Worm (Caenorhabditis elegans) whole organism, midembryonic: ENCODE measurements around the gene F59E11.5.

Experiments
- T22C8.4 ChIP-seq: fragments of 200-800 bp; sonication (Bioruptor generic); IDR thresholded peaks from 2 replicates; pipeline ENCODE4 v1.3.6; 2022; ENCODE audit warnings: missing genetic modification characterization, missing compliant biosample characterization
- cog-1 ChIP-seq: sonication (generic microtip); optimal IDR thresholded peaks from 2 replicates; lab custom pipeline; 2016; ENCODE audit warnings: missing genetic modification characterization, missing compliant biosample characterization
- flt-1 ChIP-seq: fragments of 200-800 bp; sonication (Bioruptor generic); IDR thresholded peaks from 2 replicates; pipeline ENCODE4 v1.3.6; 2022; ENCODE audit warnings: missing genetic modification characterization, missing compliant biosample characterization
- klf-2 ChIP-seq: fragments of 200-800 bp; sonication (Bioruptor generic); conservative IDR thresholded peaks from 2 replicates; pipeline ENCODE4 v1.3.6; 2022; ENCODE audit warnings: missing genetic modification reagents, missing genetic modification characterization, missing compliant biosample characterization
- med-1 ChIP-seq: sonication (generic microtip); optimal IDR thresholded peaks from 2 replicates; lab custom pipeline; 2017; ENCODE audit warnings: missing genetic modification characterization, mild to moderate bottlenecking, missing compliant biosample characterization, antibody characterized with exemption, missing genetic modification reagents; ENCODE audit not compliant: insufficient read depth
- ref-1 ChIP-seq: fragments of 200-800 bp; sonication (Bioruptor generic); conservative IDR thresholded peaks from 2 replicates; pipeline ENCODE4 v1.3.6; 2022; ENCODE audit warnings: missing genetic modification reagents, missing genetic modification characterization, missing compliant biosample characterization
- tab-1 ChIP-seq: fragments of 200-800 bp; sonication (Bioruptor generic); IDR thresholded peaks from 2 replicates; pipeline ENCODE4 v1.3.6; 2022; ENCODE audit warnings: missing genetic modification characterization, missing compliant biosample characterization
- ztf-23 ChIP-seq: fragments of 200-800 bp; sonication (Bioruptor generic); IDR thresholded peaks from 2 replicates; pipeline ENCODE4 v1.3.6; 2022; ENCODE audit warnings: missing genetic modification reagents, missing genetic modification characterization, missing compliant biosample characterization
- ztf-29 ChIP-seq: fragments of 200-800 bp; sonication (Bioruptor generic); IDR thresholded peaks from 2 replicates; pipeline ENCODE4 v1.3.6; 2022; ENCODE audit warnings: missing genetic modification reagents, missing genetic modification characterization, missing compliant biosample characterization

Gene F59E11.5

DNA sequence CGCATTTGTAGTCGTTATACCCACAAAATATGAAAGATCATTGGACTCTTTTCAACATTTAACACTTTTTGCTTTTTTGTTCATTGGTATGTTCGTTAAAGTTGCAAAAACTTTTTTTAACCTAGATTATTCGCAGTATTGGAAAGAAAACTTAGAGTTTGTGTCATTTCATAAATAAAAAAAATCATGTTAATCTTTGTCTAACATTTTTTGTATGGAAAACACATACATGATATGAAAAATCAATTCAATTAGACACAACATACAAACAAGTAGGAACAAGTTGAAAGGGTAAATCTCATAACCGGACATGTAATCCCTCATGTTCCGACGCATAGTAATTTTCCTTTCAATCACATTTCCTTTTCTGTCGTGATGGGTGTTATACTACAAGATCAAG is 6.3 kb downstream of the F59E11.5 start, which contains the start of gene F59E11.2:
TSS of gene F59E11.2 (plus strand) at position 301 of the 400 bp plus-strand sequence.
- no peak for TF ChIP-seq klf-2 (GFP tag; lab: Robert Waterston, UW)
- TF ChIP-seq med-1 (GFP tag; lab: Kevin White, UChicago), result no peak
- no peak for TF ChIP-seq ref-1 (GFP tag; lab: Robert Waterston, UW)
- no peak for TF ChIP-seq ztf-29

DNA sequence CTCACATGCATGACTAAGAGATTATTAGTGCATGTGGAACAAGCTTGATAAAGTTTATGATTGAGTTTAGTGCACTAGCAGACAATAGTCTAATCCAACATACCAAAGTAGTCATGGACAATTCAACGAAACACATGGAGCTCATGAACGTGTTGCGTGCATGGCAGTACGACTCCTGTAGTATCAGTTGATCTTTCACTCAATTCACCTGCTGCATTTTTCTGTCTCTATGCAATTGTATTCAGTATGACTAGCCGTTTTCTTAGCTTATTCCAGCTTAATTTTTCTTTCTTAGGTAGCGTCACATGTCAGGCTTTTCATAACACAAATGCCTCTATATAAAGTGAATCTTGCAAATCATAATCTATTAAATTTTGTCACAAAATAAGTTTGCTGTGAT is 8.4 kb downstream of the F59E11.5 start, which contains the start of gene srx-1:
TSS of gene srx-1 (plus strand) at position 382 of the 400 bp plus-strand sequence.
- TF ChIP-seq ztf-29 (no peak), med-1 (GFP tag; lab: Kevin White, UChicago) (no peak), ref-1 (GFP tag; lab: Robert Waterston, UW) (no peak), cog-1 (no peak), klf-2 (GFP tag; lab: Robert Waterston, UW) (no peak), T22C8.4 (GFP tag; lab: Robert Waterston, UW) (no peak), flt-1 (GFP tag; lab: Robert Waterston, UW) (no peak), tab-1 (GFP tag; lab: Robert Waterston, UW) (no peak), ztf-23 (GFP tag; lab: Robert Waterston, UW) (no peak)

DNA sequence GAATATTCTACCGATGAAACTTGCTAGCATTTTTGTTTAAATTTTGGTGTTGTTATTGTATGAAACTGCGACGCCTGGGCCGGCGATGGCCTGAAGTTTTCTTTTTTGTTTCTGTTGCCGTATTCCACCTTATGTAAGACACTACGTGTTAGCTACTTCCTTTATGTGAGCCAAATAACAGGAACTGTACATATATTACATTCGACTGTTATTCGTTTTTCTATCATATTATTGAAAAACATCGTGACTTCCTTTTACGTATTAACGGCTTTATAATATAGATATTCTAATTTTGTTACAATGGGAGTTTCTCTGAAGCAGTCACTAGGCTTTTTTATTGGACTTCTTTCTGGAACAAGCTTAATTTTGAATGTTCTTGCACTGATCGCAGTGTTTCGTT is 10.3 kb downstream of the F59E11.5 start, which contains the start of gene srx-3:
TSS of gene srx-3 (plus strand) at position 301 of the 400 bp plus-strand sequence.
- no peak for TF ChIP-seq T22C8.4 (GFP tag; lab: Robert Waterston, UW)
- no peak for TF ChIP-seq klf-2 (GFP tag; lab: Robert Waterston, UW)
- TF ChIP-seq med-1 (GFP tag; lab: Kevin White, UChicago), result no peak
- no peak for TF ChIP-seq ref-1 (GFP tag; lab: Robert Waterston, UW)
- no peak for TF ChIP-seq ztf-23 (GFP tag; lab: Robert Waterston, UW)
- TF ChIP-seq tab-1 (GFP tag; lab: Robert Waterston, UW), result no peak
- no peak for TF ChIP-seq ztf-29
- TF ChIP-seq flt-1 (GFP tag; lab: Robert Waterston, UW), result no peak
- no peak for TF ChIP-seq cog-1

DNA sequence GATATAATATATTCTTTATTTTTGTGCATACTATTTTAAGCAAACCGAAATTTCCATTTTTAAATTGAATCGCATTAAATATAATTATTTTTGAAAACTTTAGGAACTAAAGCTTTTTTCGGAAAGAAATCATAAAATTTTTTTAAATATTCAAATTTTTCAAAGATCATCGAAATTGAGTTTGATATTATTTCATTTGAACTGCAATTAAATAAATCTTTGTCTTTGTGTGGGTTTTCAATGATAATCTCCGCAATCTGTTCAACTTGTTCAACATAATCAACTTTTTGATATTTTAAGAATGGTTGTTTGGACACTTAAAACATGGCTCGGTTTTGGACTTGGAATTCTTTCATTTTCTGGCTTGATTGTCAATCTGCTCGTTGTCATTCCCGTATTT is 14.3 kb downstream of the F59E11.5 start, which contains the start of gene srx-2:
TSS of gene srx-2 (plus strand) at position 301 of the 400 bp plus-strand sequence.
- TF ChIP-seq tab-1 (GFP tag; lab: Robert Waterston, UW) (no peak), T22C8.4 (GFP tag; lab: Robert Waterston, UW) (no peak), ref-1 (GFP tag; lab: Robert Waterston, UW) (no peak), ztf-23 (GFP tag; lab: Robert Waterston, UW) (no peak), ztf-29 (no peak), med-1 (GFP tag; lab: Kevin White, UChicago) (no peak), klf-2 (GFP tag; lab: Robert Waterston, UW) (no peak), cog-1 (no peak), flt-1 (GFP tag; lab: Robert Waterston, UW) (no peak)

DNA sequence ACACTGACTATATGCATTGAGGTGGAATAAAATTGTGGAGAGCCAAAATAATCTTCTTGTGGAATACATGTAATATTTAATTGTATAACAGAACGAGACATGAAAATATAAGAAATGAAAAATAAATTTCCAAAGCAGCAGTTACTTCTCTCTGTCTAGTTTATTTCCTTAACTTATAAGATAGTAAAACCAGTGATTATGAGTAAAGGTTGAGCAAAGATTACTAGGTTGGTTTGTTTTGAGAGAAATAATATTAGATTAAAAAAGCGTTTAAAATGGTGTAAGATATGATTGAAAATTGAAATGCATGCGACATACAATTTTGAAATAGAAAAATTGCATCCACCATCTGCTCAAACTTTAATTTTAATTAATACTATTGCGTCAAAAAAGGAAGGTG is 18.9 kb downstream of the F59E11.5 start, which contains the start of gene srh-201:
TSS of gene srh-201 (minus strand) at position 101 of the 400 bp plus-strand sequence.
- no peak for TF ChIP-seq med-1 (GFP tag; lab: Kevin White, UChicago)
- TF ChIP-seq ztf-29, result no peak
- TF ChIP-seq klf-2 (GFP tag; lab: Robert Waterston, UW), result no peak
- TF ChIP-seq ref-1 (GFP tag; lab: Robert Waterston, UW), result no peak
- TF ChIP-seq T22C8.4 (GFP tag; lab: Robert Waterston, UW), result no peak
- TF ChIP-seq cog-1, result no peak

DNA sequence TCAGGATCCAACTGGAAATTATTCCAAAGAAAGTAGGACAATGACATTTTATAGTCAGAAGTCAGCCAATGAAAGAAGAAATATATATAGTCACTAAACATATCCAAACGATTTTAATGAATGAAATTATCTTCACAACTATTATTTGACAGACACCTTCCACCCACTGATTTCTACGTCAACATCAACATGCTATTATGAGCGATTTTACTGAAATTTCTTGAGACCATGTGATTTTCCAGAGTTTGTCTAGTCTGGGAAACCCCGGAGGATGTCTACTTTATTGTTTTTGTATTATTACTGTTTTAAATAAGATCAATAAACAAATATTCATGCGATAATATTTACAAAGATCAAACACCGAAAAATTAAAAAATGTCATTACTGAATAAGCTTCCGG is 20.6 kb downstream of the F59E11.5 start, which contains the start of gene srt-18:
TSS of gene srt-18 (minus strand) at position 101 of the 400 bp plus-strand sequence.
- no peak for TF ChIP-seq T22C8.4 (GFP tag; lab: Robert Waterston, UW)
- no peak for TF ChIP-seq ref-1 (GFP tag; lab: Robert Waterston, UW)
- TF ChIP-seq med-1 (GFP tag; lab: Kevin White, UChicago), result no peak
- TF ChIP-seq ztf-29, result no peak
- no peak for TF ChIP-seq ztf-23 (GFP tag; lab: Robert Waterston, UW)
- no peak for TF ChIP-seq klf-2 (GFP tag; lab: Robert Waterston, UW)
- no peak for TF ChIP-seq tab-1 (GFP tag; lab: Robert Waterston, UW)
- TF ChIP-seq flt-1 (GFP tag; lab: Robert Waterston, UW), result no peak
- TF ChIP-seq cog-1, result no peak

DNA sequence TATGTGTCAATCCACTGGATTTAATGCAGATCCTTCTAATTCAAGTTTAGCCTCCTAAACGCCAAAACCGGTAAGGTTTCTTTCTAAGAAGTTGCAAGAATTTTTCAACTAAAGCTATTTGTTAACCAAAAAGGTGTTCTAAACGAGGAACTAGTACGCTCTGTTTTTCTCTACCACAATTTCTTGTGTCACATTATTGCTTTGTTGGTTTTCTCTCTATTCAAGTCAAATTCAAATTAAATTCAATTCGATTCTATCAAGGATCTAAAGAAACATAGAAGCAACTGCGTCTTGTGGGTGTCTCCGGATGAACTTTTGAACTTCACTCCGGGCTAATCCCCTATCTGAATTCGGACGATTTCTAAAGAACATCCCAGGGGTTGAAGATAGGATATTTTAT is 21.6 kb downstream of the F59E11.5 start, which contains the start of gene oac-40:
TSS of gene oac-40 (plus strand) at position 301 of the 400 bp plus-strand sequence.
- TF ChIP-seq cog-1, result no peak
- no peak for TF ChIP-seq T22C8.4 (GFP tag; lab: Robert Waterston, UW)
- no peak for TF ChIP-seq flt-1 (GFP tag; lab: Robert Waterston, UW)
- TF ChIP-seq ztf-23 (GFP tag; lab: Robert Waterston, UW), result no peak
- no peak for TF ChIP-seq ref-1 (GFP tag; lab: Robert Waterston, UW)
- TF ChIP-seq ztf-29, result no peak
- TF ChIP-seq med-1 (GFP tag; lab: Kevin White, UChicago), result no peak
- no peak for TF ChIP-seq tab-1 (GFP tag; lab: Robert Waterston, UW)
- TF ChIP-seq klf-2 (GFP tag; lab: Robert Waterston, UW), result no peak

DNA sequence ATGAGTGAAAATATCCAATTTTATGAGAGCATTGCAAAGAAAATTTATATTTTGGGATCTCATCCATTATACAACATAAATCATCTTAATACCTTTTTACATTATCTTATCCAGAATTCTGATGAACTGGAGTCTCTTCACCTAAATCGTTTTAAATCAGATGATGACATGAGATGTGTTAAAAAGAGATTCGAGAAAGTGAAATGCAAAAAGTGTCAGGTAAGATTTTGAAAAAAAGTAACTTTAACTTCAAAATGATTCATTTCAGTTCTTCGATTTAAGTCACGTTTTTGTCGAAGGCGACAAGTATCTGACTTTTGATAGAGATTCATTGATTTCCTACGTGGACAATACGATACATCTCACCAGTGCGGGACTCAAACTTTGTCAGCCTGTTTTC is 24.0 kb downstream of the F59E11.5 start:
- TF ChIP-seq cog-1 (no peak), flt-1 (GFP tag; lab: Robert Waterston, UW) (no peak), T22C8.4 (GFP tag; lab: Robert Waterston, UW) (no peak), med-1 (GFP tag; lab: Kevin White, UChicago) (no peak), ref-1 (GFP tag; lab: Robert Waterston, UW) (no peak), ztf-29 (no peak), ztf-23 (GFP tag; lab: Robert Waterston, UW) (no peak), klf-2 (GFP tag; lab: Robert Waterston, UW) (no peak), tab-1 (GFP tag; lab: Robert Waterston, UW) (no peak)

DNA sequence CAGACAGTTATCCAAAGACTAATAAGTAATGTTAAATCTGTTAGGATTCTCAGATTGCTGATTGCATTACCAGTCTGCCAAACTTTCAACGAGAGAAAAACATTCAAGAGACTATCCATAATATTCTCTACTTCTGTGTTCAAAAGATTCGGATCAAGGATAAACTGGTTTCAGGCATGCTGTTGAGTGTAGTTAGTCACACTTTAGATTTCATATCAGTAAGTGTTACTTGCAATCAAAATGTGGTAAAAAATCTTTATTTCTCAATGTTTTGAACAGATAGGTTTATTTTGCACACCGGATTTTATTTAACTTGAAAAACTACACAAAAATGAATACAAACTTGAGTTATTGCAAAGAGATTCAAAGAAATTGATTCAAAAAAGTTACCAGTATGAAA is 27.2 kb downstream of the F59E11.5 start, which contains the start of gene oac-41:
TSS of gene oac-41 (minus strand) at position 101 of the 400 bp plus-strand sequence.
- no peak for TF ChIP-seq ztf-23 (GFP tag; lab: Robert Waterston, UW)
- no peak for TF ChIP-seq cog-1
- no peak for TF ChIP-seq ztf-29
- no peak for TF ChIP-seq klf-2 (GFP tag; lab: Robert Waterston, UW)
- no peak for TF ChIP-seq tab-1 (GFP tag; lab: Robert Waterston, UW)
- no peak for TF ChIP-seq T22C8.4 (GFP tag; lab: Robert Waterston, UW)
- TF ChIP-seq med-1 (GFP tag; lab: Kevin White, UChicago), result no peak
- TF ChIP-seq flt-1 (GFP tag; lab: Robert Waterston, UW), result no peak
- no peak for TF ChIP-seq ref-1 (GFP tag; lab: Robert Waterston, UW)
